Worm (Caenorhabditis elegans) whole organism, young adult: ENCODE measurements around the gene C34B4.5.

Source experiments
- C06A6.2 ChIP-seq: fragments of 200-800 bp; sonication (Bioruptor generic); conservative IDR thresholded peaks from 2 replicates; pipeline ENCODE4 v1.3.6; 2022; ENCODE audit warnings: missing genetic modification characterization, missing compliant biosample characterization
- D2030.7 ChIP-seq: fragments of 200-800 bp; sonication (Bioruptor generic); IDR thresholded peaks from 2 replicates; pipeline ENCODE4 v1.3.6; 2022; ENCODE audit warnings: missing genetic modification reagents, missing genetic modification characterization, missing compliant biosample characterization
- F39B2.1 ChIP-seq: fragments of 200-800 bp; sonication (Bioruptor generic); IDR thresholded peaks from 2 replicates; pipeline ENCODE4 v1.3.6; 2022; ENCODE audit warnings: missing genetic modification reagents, missing genetic modification characterization, missing compliant biosample characterization
- K11D2.4 ChIP-seq: fragments of 200-800 bp; sonication (Bioruptor generic); IDR thresholded peaks from 2 replicates; pipeline ENCODE4 v1.3.6; 2022; ENCODE audit warnings: missing genetic modification reagents, missing genetic modification characterization, missing compliant biosample characterization
- ama-1 ChIP-seq, 3 experiments: fragments of 150-350 bp in 1 of 3; sonication (generic microtip) in 2 of 3; optimal IDR thresholded peaks; 2 replicates each; lab custom pipeline; 2014 to 2018; ENCODE audit warnings: missing biosample characterization in 2 of 3, missing genetic modification characterization in 2 of 3, missing genetic modification reagents in 2 of 3
- aptf-2 ChIP-seq: fragments of 200-800 bp; sonication (Bioruptor generic); conservative IDR thresholded peaks from 2 replicates; pipeline ENCODE4 v1.3.6; 2022; ENCODE audit warnings: missing genetic modification reagents, missing genetic modification characterization, missing compliant biosample characterization
- cebp-1 ChIP-seq, 2 experiments: fragments of 200-800 bp in 1 of 2; sonication (Bioruptor generic) in 1 of 2; sonication (generic microtip) in 1 of 2; IDR thresholded peaks in 1 of 2; optimal IDR thresholded peaks in 1 of 2; 2 replicates each; pipeline versions ENCODE4 v1.3.6 to Lab custom; 2017 to 2022; ENCODE audit warnings: missing compliant biosample characterization in 2 of 2, missing genetic modification characterization in 2 of 2, mild to moderate bottlenecking in 1 of 2, missing genetic modification reagents in 1 of 2, moderate library complexity in 1 of 2
- ceh-40 ChIP-seq: fragments of 200-800 bp; sonication (Bioruptor generic); IDR thresholded peaks from 2 replicates; pipeline ENCODE4 v1.3.6; 2022; ENCODE audit warnings: missing genetic modification characterization, missing compliant biosample characterization
- ceh-91 ChIP-seq: fragments of 200-800 bp; sonication (Bioruptor generic); IDR thresholded peaks from 2 replicates; pipeline ENCODE4 v1.3.6; 2022; ENCODE audit warnings: missing genetic modification reagents, missing genetic modification characterization, missing compliant biosample characterization
- egl-18 ChIP-seq: fragments of 200-800 bp; sonication (Bioruptor generic); IDR thresholded peaks from 2 replicates; pipeline ENCODE4 v1.3.6; 2022; ENCODE audit warnings: missing genetic modification reagents, missing genetic modification characterization, missing compliant biosample characterization
- egrh-3 ChIP-seq: fragments of 200-800 bp; sonication (Bioruptor generic); IDR thresholded peaks from 2 replicates; pipeline ENCODE4 v1.3.6; 2022; ENCODE audit warnings: missing genetic modification reagents, missing genetic modification characterization, missing compliant biosample characterization
- him-1 ChIP-seq: sonication (generic microtip); optimal IDR thresholded peaks from 2 replicates; lab custom pipeline; 2016; ENCODE audit warnings: missing genotype, missing genetic modification reagents, missing genetic modification characterization, missing compliant biosample characterization
- hmg-1.2 ChIP-seq: fragments of 200-800 bp; sonication (Bioruptor generic); IDR thresholded peaks from 2 replicates; pipeline ENCODE4 v1.3.6; 2022; ENCODE audit warnings: missing genetic modification reagents, missing genetic modification characterization, missing compliant biosample characterization
- hmg-20 ChIP-seq: fragments of 200-800 bp; sonication (Bioruptor generic); IDR thresholded peaks from 2 replicates; pipeline ENCODE4 v1.3.6; 2022; ENCODE audit warnings: missing genetic modification reagents, missing genetic modification characterization, missing compliant biosample characterization
- lag-1 ChIP-seq: fragments of 200-800 bp; sonication (Bioruptor generic); IDR thresholded peaks from 2 replicates; pipeline ENCODE4 v1.3.6; 2022; ENCODE audit warnings: missing genetic modification reagents, missing genetic modification characterization, missing compliant biosample characterization
- lin-26 ChIP-seq: fragments of 200-800 bp; sonication (Bioruptor generic); IDR thresholded peaks from 2 replicates; pipeline ENCODE4 v1.3.6; 2022; ENCODE audit warnings: missing genetic modification reagents, missing genetic modification characterization, missing compliant biosample characterization
- lir-1 ChIP-seq: fragments of 200-800 bp; sonication (Bioruptor generic); conservative IDR thresholded peaks from 2 replicates; pipeline ENCODE4 v1.3.6; 2022; ENCODE audit warnings: missing genetic modification reagents, missing genetic modification characterization, missing compliant biosample characterization
- lsl-1 ChIP-seq: fragments of 200-800 bp; sonication (Bioruptor generic); optimal IDR thresholded peaks from 2 replicates; lab custom pipeline; 2018; ENCODE audit warnings: mild to moderate bottlenecking, missing genetic modification characterization, moderate library complexity, missing compliant biosample characterization
- madf-10 ChIP-seq: sonication (generic microtip); optimal IDR thresholded peaks from 2 replicates; lab custom pipeline; 2016; ENCODE audit warnings: mild to moderate bottlenecking, missing genetic modification characterization, missing compliant biosample characterization
- madf-6 ChIP-seq: fragments of 200-800 bp; sonication (Bioruptor generic); IDR thresholded peaks from 2 replicates; pipeline ENCODE4 v1.3.6; 2022; ENCODE audit warnings: missing genetic modification reagents, missing genetic modification characterization, missing compliant biosample characterization
- mes-4 ChIP-seq: sonication (generic microtip); optimal IDR thresholded peaks from 2 replicates; lab custom pipeline; 2016; ENCODE audit warnings: missing genotype, missing genetic modification characterization, missing compliant biosample characterization
- nhr-80 ChIP-seq: sonication (generic microtip); optimal IDR thresholded peaks from 2 replicates; lab custom pipeline; 2016; ENCODE audit warnings: missing genetic modification characterization, missing compliant biosample characterization
- rcor-1 ChIP-seq: fragments of 200-800 bp; sonication (Bioruptor generic); IDR thresholded peaks from 2 replicates; pipeline ENCODE4 v1.3.6; 2022; ENCODE audit warnings: missing genetic modification reagents, missing genetic modification characterization, missing compliant biosample characterization
- snpc-1.1 ChIP-seq: sonication (generic microtip); optimal IDR thresholded peaks from 2 replicates; lab custom pipeline; 2017; ENCODE audit warnings: missing genetic modification characterization, mild to moderate bottlenecking, missing compliant biosample characterization, antibody characterized with exemption, moderate library complexity, missing genotype, missing genetic modification reagents; ENCODE audit not compliant: insufficient read depth
- somi-1 ChIP-seq: fragments of 200-800 bp; sonication (Bioruptor generic); optimal IDR thresholded peaks from 2 replicates; lab custom pipeline; 2018; ENCODE audit warnings: mild to moderate bottlenecking, missing genetic modification characterization, missing compliant biosample characterization
- tbp1 ChIP-seq: fragments of 200-800 bp; sonication (Bioruptor generic); optimal IDR thresholded peaks from 2 replicates; lab custom pipeline; 2018; ENCODE audit warnings: mild to moderate bottlenecking, missing genetic modification characterization, missing compliant biosample characterization
- unc-62 ChIP-seq: fragments of 150-350 bp; optimal IDR thresholded peaks from 2 replicates; lab custom pipeline; 2014; ENCODE audit warnings: missing biosample characterization, missing genetic modification reagents, missing genetic modification characterization
- zim-3 ChIP-seq: sonication (generic microtip); optimal IDR thresholded peaks from 2 replicates; lab custom pipeline; 2017; ENCODE audit warnings: mild to moderate bottlenecking, missing genetic modification characterization, moderate library complexity, missing compliant biosample characterization
- ztf-22 ChIP-seq: fragments of 200-800 bp; sonication (Bioruptor generic); optimal IDR thresholded peaks from 2 replicates; lab custom pipeline; 2018; ENCODE audit warnings: mild to moderate bottlenecking, missing genetic modification characterization, moderate library complexity, missing compliant biosample characterization
- ztf-26 ChIP-seq: sonication (generic microtip); optimal IDR thresholded peaks from 2 replicates; lab custom pipeline; 2017; ENCODE audit warnings: missing genetic modification characterization, missing compliant biosample characterization

C34B4.5 gene

DNA sequence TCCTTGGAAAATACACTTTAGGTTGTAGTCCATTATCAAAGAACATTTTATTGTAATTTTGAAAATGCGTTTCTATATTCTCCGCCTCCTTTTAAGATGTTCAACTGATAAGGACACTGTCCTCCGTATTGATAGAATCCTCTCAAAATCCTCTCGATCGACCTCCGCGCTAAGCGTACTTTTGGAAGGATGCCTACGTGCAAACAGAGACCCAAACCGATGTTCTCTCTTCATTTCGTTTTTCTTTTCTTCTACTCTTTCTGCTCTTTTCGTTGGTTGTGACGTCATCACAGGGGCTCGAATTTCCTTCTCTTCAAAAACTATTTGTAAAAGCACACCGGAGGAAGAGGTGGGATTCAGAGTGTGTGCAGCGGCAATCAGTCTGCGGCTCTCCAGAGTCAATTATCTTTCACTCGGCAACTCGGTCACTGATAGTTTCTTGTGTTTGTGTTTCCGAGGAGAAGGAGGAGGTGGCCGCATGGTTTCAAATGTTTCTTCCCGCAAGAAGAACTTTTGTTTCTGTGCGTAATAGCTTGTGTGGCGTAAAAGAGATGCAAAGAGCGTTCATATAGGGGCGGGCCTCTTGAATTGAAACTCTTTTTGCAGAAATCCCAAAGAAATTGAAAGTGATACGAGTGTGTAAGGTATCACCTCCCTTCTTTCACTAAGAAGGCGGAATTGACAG is 13.2 kb upstream of the C34B4.5 start, which contains the start of gene C34B4.2 (continued):
- no peak for TF ChIP-seq unc-62
- no peak for TF ChIP-seq ceh-91 (GFP tag; lab: Robert Waterston, UW)
- TF ChIP-seq somi-1 (GFP tag; lab: Kevin White, UChicago), result peak; percentile 44
- TF ChIP-seq ceh-40 (GFP tag; lab: Robert Waterston, UW), result no peak
- no peak for TF ChIP-seq aptf-2 (GFP tag; lab: Robert Waterston, UW)
- peak; percentile 48; the same call in 1 of the 2 replicates for TF ChIP-seq hmg-1.2 (GFP tag; lab: Robert Waterston, UW)
- TF ChIP-seq lir-1 (GFP tag; lab: Robert Waterston, UW), result no peak
- TF ChIP-seq ztf-22 (GFP tag; lab: Kevin White, UChicago), result peak; percentile 84
- TF ChIP-seq snpc-1.1, result no peak
- TF ChIP-seq madf-10 (tag; lab: Kevin White, UChicago), result peak; percentile 46
- TF ChIP-seq, all 124 proteins: peak for 24

DNA sequence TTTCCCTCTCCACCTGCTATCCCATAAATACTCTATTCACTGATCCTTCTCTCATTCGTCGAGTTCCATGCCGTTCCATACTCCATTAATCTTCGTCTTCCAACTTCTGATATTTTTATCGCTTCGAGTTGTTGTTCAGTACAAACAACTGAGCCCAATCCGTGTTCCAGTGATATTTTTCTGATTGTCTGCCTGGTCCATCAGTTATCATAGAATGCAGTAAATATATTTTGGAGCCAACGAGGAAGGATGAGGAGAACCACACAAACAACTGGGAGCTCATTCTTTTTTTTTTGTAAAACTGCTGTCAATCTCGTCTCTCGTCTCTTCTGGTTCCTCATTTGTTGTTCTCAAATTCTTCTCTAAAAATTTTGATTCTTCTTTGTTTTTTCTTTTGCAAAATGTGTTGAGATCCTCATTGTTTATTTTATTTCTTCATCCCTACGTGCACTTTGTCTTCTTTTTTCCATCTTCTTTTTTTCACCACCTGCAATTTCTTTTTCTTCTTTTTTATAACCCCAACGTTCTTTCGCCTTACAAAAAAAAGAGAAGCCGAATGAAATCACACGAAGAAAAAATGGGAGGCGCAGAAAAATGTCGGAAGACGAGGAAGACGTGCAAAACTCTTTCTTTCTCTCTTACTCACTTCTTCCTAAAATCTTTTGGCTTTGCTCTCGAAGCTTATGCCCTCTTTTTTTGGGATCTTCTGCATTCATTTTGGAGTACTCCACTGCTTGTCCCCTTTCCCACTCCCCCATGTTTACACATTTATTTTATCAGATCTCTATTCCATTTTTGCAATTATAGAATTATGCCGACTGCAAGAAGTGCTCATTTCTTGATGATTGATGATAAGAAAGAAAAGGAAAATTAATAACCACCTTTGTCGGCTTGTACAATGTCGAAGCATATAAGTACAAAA is 11.7 kb upstream of the C34B4.5 start:
- TF ChIP-seq C06A6.2 (GFP tag; lab: Robert Waterston, UW), result 0 out of 2 replicates have a peak, but pooled peaks have one; percentile 18
- no peak for TF ChIP-seq hmg-20 (GFP tag; lab: Robert Waterston, UW)
- no peak for TF ChIP-seq zim-3 (tag; lab: Kevin White, UChicago)
- TF ChIP-seq somi-1 (GFP tag; lab: Kevin White, UChicago), result no peak
- TF ChIP-seq ama-1 (optimal IDR thresholded peaks at IDR 0.05; lab: Kevin White, UChicago), result peak; percentile 19
- no peak for TF ChIP-seq ama-1 (GFP tag; optimal IDR thresholded peaks at IDR 0.05; lab: Kevin White, UChicago)
- TF ChIP-seq lsl-1 (GFP tag; lab: Kevin White, UChicago), result no peak
- no peak for TF ChIP-seq lag-1 (GFP tag; lab: Robert Waterston, UW)

- TF ChIP-seq K11D2.4 (no peak), ztf-22 (GFP tag; lab: Kevin White, UChicago) (peak; percentile 41), nhr-80 (tag; lab: Kevin White, UChicago) (peak; percentile 78), F39B2.1 (GFP tag; lab: Robert Waterston, UW) (no peak), rcor-1 (GFP tag; lab: Robert Waterston, UW) (no peak), him-1 (tag; lab: Kevin White, UChicago) (no peak), madf-6 (GFP tag; lab: Robert Waterston, UW) (no peak), lsl-1 (GFP tag; lab: Kevin White, UChicago) (no peak), ztf-26 (tag; lab: Kevin White, UChicago) (peak; percentile 37), egrh-3 (GFP tag; lab: Robert Waterston, UW) (no peak), lin-26 (GFP tag; lab: Robert Waterston, UW) (0 out of 2 replicates have a peak, but pooled peaks have one; percentile 16), mes-4 (no peak), cebp-1 (GFP tag; IDR thresholded peaks at IDR 0.05; lab: Robert Waterston, UW) (no peak), cebp-1 (tag; optimal IDR thresholded peaks at IDR 0.05; lab: Kevin White, UChicago) (peak; percentile 44), somi-1 (GFP tag; lab: Kevin White, UChicago) (peak; percentile 3), egl-18 (GFP tag; lab: Robert Waterston, UW) (no peak), tbp1 (peak; percentile 2), D2030.7 (GFP tag; lab: Robert Waterston, UW) (no peak)
Measured at ce11 chrV:13085227-13085640, 10.5 kb upstream of the C34B4.5 start.
